Fruit fly (Drosophila melanogaster): ENCODE measurements around the gene Sarm.

Sarm gene

DNA sequence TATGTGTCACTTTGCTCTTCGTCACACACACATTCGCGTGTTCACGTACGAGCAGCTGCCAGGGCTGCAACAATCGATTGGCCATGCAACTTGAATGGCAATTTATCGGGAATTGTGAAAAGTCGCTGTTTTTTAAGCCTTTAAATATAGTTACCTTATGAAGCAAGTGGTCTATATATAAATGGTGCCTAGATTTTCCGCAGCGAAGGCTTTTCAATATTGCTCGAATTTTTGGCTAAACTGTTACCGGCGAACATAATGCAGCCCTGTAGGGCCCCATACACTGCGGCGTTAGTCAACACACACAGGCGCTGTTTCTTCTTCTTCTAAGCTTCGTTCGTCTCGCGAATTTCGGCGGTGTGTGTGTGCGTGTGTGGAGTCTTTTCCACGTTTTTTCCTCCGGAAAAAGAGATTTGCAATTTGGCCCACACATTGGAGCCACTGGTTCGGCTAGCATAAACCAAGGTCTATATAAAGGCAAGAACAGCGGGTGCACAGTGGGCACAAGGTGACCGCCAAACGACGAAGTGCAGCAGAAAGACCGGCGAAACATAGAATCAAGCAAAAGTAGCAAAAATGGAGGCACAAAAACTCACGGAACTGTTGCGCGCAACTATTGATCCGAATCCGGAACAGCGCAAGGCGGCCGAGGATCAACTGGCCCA is 52.3 kb downstream of the Sarm start, which contains the start of the genes Arp3 and msk (continued):
- TF ChIP-seq Kr (GFP tag; optimal IDR thresholded peaks at IDR 0.05) (no peak), Mad (GFP tag; optimal IDR thresholded peaks at IDR 0.05) (peak; percentile 88), CG11695 (GFP tag; IDR thresholded peaks at IDR 0.05) (peak; percentile 50; the same call in 1 of the 3 replicates), dmrt99B (tag; optimal IDR thresholded peaks at IDR 0.05) (no peak), Hey (tag; optimal IDR thresholded peaks at IDR 0.05) (no peak), dm (GFP tag; optimal IDR thresholded peaks at IDR 0.05) (peak; percentile 94), CG11093 (GFP tag; IDR thresholded peaks at IDR 0.05) (peak; percentile 73), Nf-YC (tag; optimal IDR thresholded peaks at IDR 0.05) (peak; percentile 81), HHEX (GFP tag; optimal IDR thresholded peaks at IDR 0.05) (peak; percentile 74), twi (tag; optimal IDR thresholded peaks at IDR 0.05) (peak; percentile 58), chif (GFP tag; optimal IDR thresholded peaks at IDR 0.05) (peak; percentile 76 to 87), CG30403 (GFP tag; optimal IDR thresholded peaks at IDR 0.05) (peak; percentile 90), CG6254 (GFP tag; optimal IDR thresholded peaks at IDR 0.05) (no peak), CG3847 (GFP tag; IDR thresholded peaks at IDR 0.05) (peak; percentile 90), ATbp (GFP tag; optimal IDR thresholded peaks at IDR 0.05) (no peak), Ssrp (tag; optimal IDR thresholded peaks at IDR 0.05) (peak; percentile 66), klu (GFP tag; IDR thresholded peaks at IDR 0.05) (peak; percentile 43; the same call in 1 of the 2 replicates), al (GFP tag; IDR thresholded peaks at IDR 0.05) (peak; percentile 62), da (GFP tag; optimal IDR thresholded peaks at IDR 0.05) (peak; percentile 79), CG4820 (GFP tag; optimal IDR thresholded peaks at IDR 0.05) (peak; percentile 84), CG7987 (GFP tag; optimal IDR thresholded peaks at IDR 0.05) (peak; percentile 60), CG2875 (GFP tag; optimal IDR thresholded peaks at IDR 0.05) (no peak), tna (GFP tag; IDR thresholded peaks at IDR 0.05; ENCODE audit: partially characterized antibody) (no peak), lmd (GFP tag; IDR thresholded peaks at IDR 0.05) (peak; percentile 71), oc (tag; optimal IDR thresholded peaks at IDR 0.05) (no peak), sim (GFP tag; IDR thresholded peaks at IDR 0.05) (0 out of 2 replicates have a peak, but pooled peaks have one; percentile 33), CG8944 (GFP tag; optimal IDR thresholded peaks at IDR 0.05) (peak; percentile 92), zen2 (GFP tag; IDR thresholded peaks at IDR 0.05; ENCODE audit: partially characterized antibody) (no peak), Doc2 (GFP tag; IDR thresholded peaks at IDR 0.05) (no peak), Trl (optimal IDR thresholded peaks at IDR 0.05) (peak in 1 of 2 experiments; percentile 13), Trl (GFP tag; optimal IDR thresholded peaks at IDR 0.05) (peak; percentile 91), Rfx (GFP tag; IDR thresholded peaks at IDR 0.05) (peak; percentile 86), Fer1 (GFP tag; optimal IDR thresholded peaks at IDR 0.05) (peak; percentile 84), zen (tag; optimal IDR thresholded peaks at IDR 0.05) (peak; percentile 56), CG15011 (GFP tag; optimal IDR thresholded peaks at IDR 0.05) (no peak), CG14667 (GFP tag; IDR thresholded peaks at IDR 0.05) (peak; percentile 51), yki (optimal IDR thresholded peaks at IDR 0.05) (peak; percentile 76), lola (GFP tag; optimal IDR thresholded peaks at IDR 0.05) (peak in 1 of 3 experiments; percentile 64), ems (GFP tag; optimal IDR thresholded peaks at IDR 0.05) (peak; percentile 76), CG10209 (GFP tag; optimal IDR thresholded peaks at IDR 0.05) (peak; percentile 67), eyg (GFP tag; optimal IDR thresholded peaks at IDR 0.05) (peak; percentile 85), CG2120 (GFP tag; optimal IDR thresholded peaks at IDR 0.05) (peak; percentile 93), Drgx (GFP tag; IDR thresholded peaks at IDR 0.05) (no peak; the same call in 1 of the 2 replicates), HmgD (GFP tag; optimal IDR thresholded peaks at IDR 0.05) (peak; percentile 97), CG8290 (GFP tag; optimal IDR thresholded peaks at IDR 0.05) (peak; percentile 90), CG8290 (tag; optimal IDR thresholded peaks at IDR 0.05) (peak in 1 of 2 experiments; percentile 68), CG2889 (GFP tag; IDR thresholded peaks at IDR 0.05) (peak; percentile 54; the same call in 2 of the 3 replicates), Sin3A (optimal IDR thresholded peaks at IDR 0.05) (peak; percentile 100), stwl (tag; optimal IDR thresholded peaks at IDR 0.05) (peak; percentile 75), btn (GFP tag; optimal IDR thresholded peaks at IDR 0.05) (peak; percentile 59), Dfd (GFP tag; optimal IDR thresholded peaks at IDR 0.05) (no peak)

All from whole organism, embryonic.